Worm (Caenorhabditis elegans) whole organism, young adult: ENCODE data around the gene Y55F3BL.6.

Experiments
- B0035.1 ChIP-seq: sonication (generic microtip); optimal IDR thresholded peaks from 2 replicates; lab custom pipeline; 2016; ENCODE audit warnings: missing genetic modification characterization, mild to moderate bottlenecking, missing compliant biosample characterization, missing genotype, missing genetic modification reagents
- B0336.3 ChIP-seq: fragments of 200-800 bp; sonication (Bioruptor generic); IDR thresholded peaks from 2 replicates; pipeline ENCODE4 v1.3.6; 2022; ENCODE audit warnings: missing genetic modification characterization, missing compliant biosample characterization
- F33H1.4 ChIP-seq: fragments of 200-800 bp; sonication (Bioruptor generic); IDR thresholded peaks from 2 replicates; pipeline ENCODE4 v1.3.6; 2022; ENCODE audit warnings: missing genetic modification reagents, missing genetic modification characterization, missing compliant biosample characterization
- Y53F4B.3 ChIP-seq: fragments of 200-800 bp; sonication (Bioruptor generic); IDR thresholded peaks from 2 replicates; pipeline ENCODE4 v1.3.6; 2022; ENCODE audit warnings: missing genetic modification reagents, missing genetic modification characterization, missing compliant biosample characterization
- Y79H2A.3 ChIP-seq: fragments of 200-800 bp; sonication (Bioruptor generic); conservative IDR thresholded peaks from 2 replicates; pipeline ENCODE4 v1.3.6; 2022; ENCODE audit warnings: missing genetic modification reagents, missing genetic modification characterization, missing compliant biosample characterization
- aptf-3 ChIP-seq: fragments of 200-800 bp; sonication (Bioruptor generic); IDR thresholded peaks from 2 replicates; pipeline ENCODE4 v1.3.6; 2022; ENCODE audit warnings: missing genetic modification characterization, missing compliant biosample characterization
- atf-7 ChIP-seq: sonication (generic microtip); optimal IDR thresholded peaks from 2 replicates; lab custom pipeline; 2017; ENCODE audit warnings: mild to moderate bottlenecking, missing genetic modification characterization, missing compliant biosample characterization
- attf-3 ChIP-seq: fragments of 200-800 bp; sonication (Bioruptor generic); conservative IDR thresholded peaks from 2 replicates; pipeline ENCODE4 v1.3.6; 2022; ENCODE audit warnings: missing genetic modification reagents, missing genetic modification characterization, missing compliant biosample characterization
- attf-5 ChIP-seq: fragments of 200-800 bp; sonication (Bioruptor generic); optimal IDR thresholded peaks from 2 replicates; lab custom pipeline; 2018; ENCODE audit warnings: mild to moderate bottlenecking, missing genetic modification characterization, missing compliant biosample characterization
- cebp-1 ChIP-seq, 2 experiments: fragments of 200-800 bp in 1 of 2; sonication (Bioruptor generic) in 1 of 2; sonication (generic microtip) in 1 of 2; IDR thresholded peaks in 1 of 2; optimal IDR thresholded peaks in 1 of 2; 2 replicates each; pipeline versions ENCODE4 v1.3.6 to Lab custom; 2017 to 2022; ENCODE audit warnings: missing compliant biosample characterization in 2 of 2, missing genetic modification characterization in 2 of 2, mild to moderate bottlenecking in 1 of 2, missing genetic modification reagents in 1 of 2, moderate library complexity in 1 of 2
- ceh-27 ChIP-seq: fragments of 200-800 bp; sonication (Bioruptor generic); optimal IDR thresholded peaks from 2 replicates; lab custom pipeline; 2018; ENCODE audit warnings: mild to moderate bottlenecking, missing genetic modification characterization, moderate library complexity, missing compliant biosample characterization
- ceh-79 ChIP-seq: sonication (generic microtip); optimal IDR thresholded peaks from 2 replicates; lab custom pipeline; 2017; ENCODE audit warnings: mild to moderate bottlenecking, missing genetic modification characterization, missing compliant biosample characterization
- ceh-91 ChIP-seq: fragments of 200-800 bp; sonication (Bioruptor generic); IDR thresholded peaks from 2 replicates; pipeline ENCODE4 v1.3.6; 2022; ENCODE audit warnings: missing genetic modification reagents, missing genetic modification characterization, missing compliant biosample characterization
- die-1 ChIP-seq: sonication (generic microtip); optimal IDR thresholded peaks from 2 replicates; lab custom pipeline; 2016; ENCODE audit warnings: missing genotype, mild to moderate bottlenecking, missing genetic modification characterization, missing compliant biosample characterization
- dpl-1 ChIP-seq: fragments of 150-350 bp; optimal IDR thresholded peaks from 2 replicates; lab custom pipeline; 2014; ENCODE audit warnings: missing biosample characterization, missing genetic modification reagents, missing genetic modification characterization
- efl-1 ChIP-seq: fragments of 150-350 bp; optimal IDR thresholded peaks from 2 replicates; lab custom pipeline; 2014; ENCODE audit warnings: missing biosample characterization, missing genetic modification reagents, missing genetic modification characterization
- egl-44 ChIP-seq: fragments of 200-800 bp; sonication (Bioruptor generic); IDR thresholded peaks from 2 replicates; pipeline ENCODE4 v1.3.6; 2022; ENCODE audit warnings: missing genetic modification reagents, missing genetic modification characterization, missing compliant biosample characterization
- ekl-4 ChIP-seq: fragments of 200-800 bp; sonication (Bioruptor generic); IDR thresholded peaks from 2 replicates; pipeline ENCODE4 v1.3.6; 2022; ENCODE audit warnings: missing genetic modification reagents, missing genetic modification characterization, missing compliant biosample characterization
- hmg-1.2 ChIP-seq: fragments of 200-800 bp; sonication (Bioruptor generic); IDR thresholded peaks from 2 replicates; pipeline ENCODE4 v1.3.6; 2022; ENCODE audit warnings: missing genetic modification reagents, missing genetic modification characterization, missing compliant biosample characterization
- hsf-1 ChIP-seq: fragments of 200-800 bp; sonication (Bioruptor generic); IDR thresholded peaks from 2 replicates; pipeline ENCODE4 v1.3.6; 2022; ENCODE audit warnings: missing genetic modification reagents, missing genetic modification characterization, missing compliant biosample characterization
- let-526 ChIP-seq: fragments of 200-800 bp; sonication (Bioruptor generic); IDR thresholded peaks from 2 replicates; pipeline ENCODE4 v1.3.6; 2022; ENCODE audit warnings: missing genetic modification reagents, missing genetic modification characterization, missing compliant biosample characterization
- let-607 ChIP-seq, 2 experiments: fragments of 200-800 bp in 1 of 2; sonication (Bioruptor generic) in 1 of 2; sonication (generic microtip) in 1 of 2; optimal IDR thresholded peaks; 2 replicates each; lab custom pipeline; 2016 to 2018; ENCODE audit warnings: mild to moderate bottlenecking in 2 of 2, missing compliant biosample characterization in 2 of 2, missing genetic modification characterization in 2 of 2, moderate library complexity in 2 of 2, missing genotype in 1 of 2
- lin-54 ChIP-seq: fragments of 200-800 bp; sonication (Bioruptor generic); optimal IDR thresholded peaks from 2 replicates; lab custom pipeline; 2018; ENCODE audit warnings: mild to moderate bottlenecking, missing genetic modification characterization, missing compliant biosample characterization
- lsl-1 ChIP-seq: fragments of 200-800 bp; sonication (Bioruptor generic); optimal IDR thresholded peaks from 2 replicates; lab custom pipeline; 2018; ENCODE audit warnings: mild to moderate bottlenecking, missing genetic modification characterization, moderate library complexity, missing compliant biosample characterization
- madf-3 ChIP-seq: fragments of 200-800 bp; sonication (Bioruptor generic); IDR thresholded peaks from 2 replicates; pipeline ENCODE4 v1.3.6; 2022; ENCODE audit warnings: missing genetic modification reagents, missing genetic modification characterization, missing compliant biosample characterization
- mcd-1 ChIP-seq: fragments of 200-800 bp; sonication (Bioruptor generic); IDR thresholded peaks from 2 replicates; pipeline ENCODE4 v1.3.6; 2022; ENCODE audit warnings: missing genetic modification reagents, missing genetic modification characterization, missing compliant biosample characterization
- mes-4 ChIP-seq: sonication (generic microtip); optimal IDR thresholded peaks from 2 replicates; lab custom pipeline; 2016; ENCODE audit warnings: missing genotype, missing genetic modification characterization, missing compliant biosample characterization
- nfya-1 ChIP-seq: sonication (generic microtip); optimal IDR thresholded peaks from 2 replicates; lab custom pipeline; 2017; ENCODE audit warnings: antibody characterized with exemption, missing compliant biosample characterization, missing genetic modification characterization, borderline replicate concordance; ENCODE audit not compliant: insufficient read depth
- nfyb-1 ChIP-seq: fragments of 200-800 bp; sonication (Bioruptor generic); IDR thresholded peaks from 2 replicates; pipeline ENCODE4 v1.3.6; 2022; ENCODE audit warnings: missing genetic modification reagents, missing genetic modification characterization, missing compliant biosample characterization
- nhr-80 ChIP-seq: sonication (generic microtip); optimal IDR thresholded peaks from 2 replicates; lab custom pipeline; 2016; ENCODE audit warnings: missing genetic modification characterization, missing compliant biosample characterization
- pbrm-1 ChIP-seq: fragments of 200-800 bp; sonication (Bioruptor generic); IDR thresholded peaks from 2 replicates; pipeline ENCODE4 v1.3.6; 2022; ENCODE audit warnings: missing genetic modification reagents, missing genetic modification characterization, missing compliant biosample characterization
- rcor-1 ChIP-seq: fragments of 200-800 bp; sonication (Bioruptor generic); IDR thresholded peaks from 2 replicates; pipeline ENCODE4 v1.3.6; 2022; ENCODE audit warnings: missing genetic modification reagents, missing genetic modification characterization, missing compliant biosample characterization
- rec-8 ChIP-seq, 2 experiments: sonication (generic microtip); optimal IDR thresholded peaks; 2 replicates each; lab custom pipeline; 2016; ENCODE audit warnings: mild to moderate bottlenecking in 2 of 2, missing genetic modification characterization in 2 of 2, missing genetic modification reagents in 2 of 2, missing genotype in 2 of 2, missing biosample characterization in 1 of 2, missing compliant biosample characterization in 1 of 2, moderate library complexity in 1 of 2
- snpc-4 ChIP-seq, 5 experiments: fragments of 150-350 bp in 1 of 5; sonication (generic microtip) in 4 of 5; optimal IDR thresholded peaks; 2 replicates each; lab custom pipeline; 2014 to 2018; ENCODE audit warnings: missing genetic modification characterization in 5 of 5, missing biosample characterization in 3 of 5, antibody characterized with exemption in 2 of 5, mild to moderate bottlenecking in 2 of 5, missing compliant biosample characterization in 2 of 5, missing genotype in 2 of 5, moderate library complexity in 2 of 5, missing genetic modification reagents in 1 of 5
- somi-1 ChIP-seq: fragments of 200-800 bp; sonication (Bioruptor generic); optimal IDR thresholded peaks from 2 replicates; lab custom pipeline; 2018; ENCODE audit warnings: mild to moderate bottlenecking, missing genetic modification characterization, missing compliant biosample characterization
- tbp1 ChIP-seq: fragments of 200-800 bp; sonication (Bioruptor generic); optimal IDR thresholded peaks from 2 replicates; lab custom pipeline; 2018; ENCODE audit warnings: mild to moderate bottlenecking, missing genetic modification characterization, missing compliant biosample characterization
- ztf-22 ChIP-seq: fragments of 200-800 bp; sonication (Bioruptor generic); optimal IDR thresholded peaks from 2 replicates; lab custom pipeline; 2018; ENCODE audit warnings: mild to moderate bottlenecking, missing genetic modification characterization, moderate library complexity, missing compliant biosample characterization

Y55F3BL.6 gene

ce11 chrIV:807027-807516 is at the start of gene Y55F3BL.6:
Gene Y55F3BL.6, minus strand, starts transcription at chrIV:807077.
- TF ChIP-seq efl-1 (GFP tag; lab: Kevin White, UChicago) = peak; percentile 28
- no peak for TF ChIP-seq aptf-3
- TF ChIP-seq lsl-1 (GFP tag; lab: Kevin White, UChicago) = peak; percentile 31
- TF ChIP-seq F33H1.4 (GFP tag; lab: Robert Waterston, UW) = peak; percentile 23; the same call in 1 of the 2 replicates
- no peak for TF ChIP-seq rec-8 (tag; optimal IDR thresholded peaks at IDR 0.05; lab: Kevin White, UChicago)
- no peak for TF ChIP-seq rcor-1 (GFP tag; lab: Robert Waterston, UW)
- TF ChIP-seq tbp1 (GFP tag; lab: Kevin White, UChicago) = peak; percentile 5
- peak; percentile 31; the same call in 1 of the 2 replicates for TF ChIP-seq mcd-1
- TF ChIP-seq hmg-1.2 (GFP tag; lab: Robert Waterston, UW) = no peak
- TF ChIP-seq lin-54 (GFP tag; lab: Kevin White, UChicago) = peak; percentile 89
- no peak for TF ChIP-seq ztf-22 (GFP tag; lab: Kevin White, UChicago)
- TF ChIP-seq ceh-79 (tag; lab: Kevin White, UChicago) = no peak
- 0 out of 2 replicates have a peak, but pooled peaks have one; percentile 52 for TF ChIP-seq hsf-1 (GFP tag; lab: Robert Waterston, UW)
- TF ChIP-seq attf-3 (GFP tag; lab: Robert Waterston, UW) = peak; percentile 85
- TF ChIP-seq cebp-1 (GFP tag; IDR thresholded peaks at IDR 0.05; lab: Robert Waterston, UW) = no peak
- TF ChIP-seq cebp-1 (tag; optimal IDR thresholded peaks at IDR 0.05; lab: Kevin White, UChicago) = peak; percentile 18
- 0 out of 2 replicates have a peak, but pooled peaks have one; percentile 50 for TF ChIP-seq madf-3 (GFP tag; lab: Robert Waterston, UW)
- TF ChIP-seq mes-4 (tag; lab: Kevin White, UChicago) = no peak

- TF ChIP-seq nfyb-1 (GFP tag; lab: Robert Waterston, UW) (no peak), atf-7 (tag; lab: Kevin White, UChicago) (no peak), ztf-22 (GFP tag; lab: Kevin White, UChicago) (no peak), egl-44 (GFP tag; lab: Robert Waterston, UW) (no peak), B0035.1 (no peak), let-607 (tag; optimal IDR thresholded peaks at IDR 0.05; lab: Kevin White, UChicago) (no peak), Y79H2A.3 (GFP tag; lab: Robert Waterston, UW) (no peak), die-1 (tag; lab: Kevin White, UChicago) (no peak), pbrm-1 (GFP tag; lab: Robert Waterston, UW) (no peak), B0336.3 (GFP tag; lab: Robert Waterston, UW) (no peak), dpl-1 (GFP tag; lab: Kevin White, UChicago) (no peak), nfya-1 (no peak), somi-1 (GFP tag; lab: Kevin White, UChicago) (no peak), ceh-91 (GFP tag; lab: Robert Waterston, UW) (no peak), ekl-4 (GFP tag; lab: Robert Waterston, UW) (no peak), ceh-79 (tag; lab: Kevin White, UChicago) (no peak), ceh-27 (no peak), let-526 (GFP tag; lab: Robert Waterston, UW) (no peak)
Observed at ce11 chrIV:856038-856437, 49.2 kb upstream of the Y55F3BL.6 start.

- TF ChIP-seq snpc-4 (GFP tag; optimal IDR thresholded peaks at IDR 0.05; lab: Kevin White, UChicago) (no peak), snpc-4 (tag; optimal IDR thresholded peaks at IDR 0.05; lab: Kevin White, UChicago) (no peak), nhr-80 (tag; lab: Kevin White, UChicago) (peak; percentile 57), Y53F4B.3 (GFP tag; lab: Robert Waterston, UW) (no peak), mcd-1 (0 out of 2 replicates have a peak, but pooled peaks have one; percentile 27), let-607 (tag; optimal IDR thresholded peaks at IDR 0.05; lab: Kevin White, UChicago) (peak; percentile 37 to 39), attf-5 (GFP tag; lab: Kevin White, UChicago) (peak; percentile 4)
Observed at ce11 chrIV:855483-855882, 48.6 kb upstream of the Y55F3BL.6 start.
